Worm (Caenorhabditis elegans): ENCODE results near the gene F48G7.4.

The F48G7.4 gene

ce11 chrV:628527-628926 is 9.3 kb downstream of the F48G7.4 start, which contains the start of gene F48G7.9:
Gene F48G7.9 (minus strand): TSS chrV:628627.
- TF ChIP-seq fkh-10 (GFP tag; optimal IDR thresholded peaks at IDR 0.05) = no peak
- no peak for TF ChIP-seq skn-1 (tag; optimal IDR thresholded peaks at IDR 0.05)
- no peak for TF ChIP-seq ceh-28 (tag; optimal IDR thresholded peaks at IDR 0.05)
- TF ChIP-seq zag-1 (tag; optimal IDR thresholded peaks at IDR 0.05) = no peak
- TF ChIP-seq lsy-12 (tag; optimal IDR thresholded peaks at IDR 0.05) = no peak
- no peak for TF ChIP-seq pha-4 (tag; optimal IDR thresholded peaks at IDR 0.05)
- no peak for TF ChIP-seq ztf-4 (tag; optimal IDR thresholded peaks at IDR 0.05)
- no peak for TF ChIP-seq nhr-237 (tag; optimal IDR thresholded peaks at IDR 0.05)
- TF ChIP-seq nhr-76 (tag; optimal IDR thresholded peaks at IDR 0.05) = no peak
- no peak for TF ChIP-seq aly-2 (tag; optimal IDR thresholded peaks at IDR 0.05)
- TF ChIP-seq ztf-11 (tag; optimal IDR thresholded peaks at IDR 0.05) = no peak
- TF ChIP-seq nhr-67 (tag; optimal IDR thresholded peaks at IDR 0.05) = no peak
- TF ChIP-seq fos-1 (tag; optimal IDR thresholded peaks at IDR 0.05) = no peak

- no peak for TF ChIP-seq unc-39 (tag; optimal IDR thresholded peaks at IDR 0.05)
- no peak for TF ChIP-seq lin-15B (tag; optimal IDR thresholded peaks at IDR 0.05)
- TF ChIP-seq nhr-23 (tag; optimal IDR thresholded peaks at IDR 0.05) = no peak
- TF ChIP-seq elt-2 (tag; optimal IDR thresholded peaks at IDR 0.05) = peak; percentile 25
- TF ChIP-seq snpc-4 (tag; optimal IDR thresholded peaks at IDR 0.05) = peak; percentile 8
- TF ChIP-seq mdl-1 (tag; optimal IDR thresholded peaks at IDR 0.05) = no peak
- TF ChIP-seq pha-4 (tag; optimal IDR thresholded peaks at IDR 0.05) = peak; percentile 59
- peak; percentile 10 for TF ChIP-seq pqm-1 (tag; optimal IDR thresholded peaks at IDR 0.05)
- TF ChIP-seq fkh-10 (GFP tag; optimal IDR thresholded peaks at IDR 0.05) = no peak
- no peak for TF ChIP-seq sea-2 (GFP tag; optimal IDR thresholded peaks at IDR 0.05)
- TF ChIP-seq ztf-11 (tag; optimal IDR thresholded peaks at IDR 0.05) = no peak
- no peak for TF ChIP-seq tbx-2 (tag; optimal IDR thresholded peaks at IDR 0.05)
- TF ChIP-seq nhr-43 (tag; optimal IDR thresholded peaks at IDR 0.05; ENCODE audit: poor library complexity, severe bottlenecking) = no peak
Observed at ce11 chrV:631832-632231, 12.6 kb downstream of the F48G7.4 start.

ce11 chrV:634855-635254 is 15.6 kb downstream of the F48G7.4 start, which contains the start of gene F48G7.10:
Gene F48G7.10 (minus strand): TSS chrV:634955.
- TF ChIP-seq aly-2 (tag; optimal IDR thresholded peaks at IDR 0.05) = no peak
- no peak for TF ChIP-seq pha-4 (tag; optimal IDR thresholded peaks at IDR 0.05)
- no peak for TF ChIP-seq nhr-43 (tag; optimal IDR thresholded peaks at IDR 0.05; ENCODE audit: poor library complexity, severe bottlenecking)
- TF ChIP-seq ceh-28 (tag; optimal IDR thresholded peaks at IDR 0.05) = no peak
- no peak for TF ChIP-seq hmg-11 (tag; optimal IDR thresholded peaks at IDR 0.05)
- TF ChIP-seq pqm-1 (tag; optimal IDR thresholded peaks at IDR 0.05) = no peak
- TF ChIP-seq nfya-1 (tag; optimal IDR thresholded peaks at IDR 0.05; ENCODE audit: insufficient read depth) = no peak
- TF ChIP-seq nhr-237 (tag; optimal IDR thresholded peaks at IDR 0.05) = no peak
- TF ChIP-seq lin-39 (tag; optimal IDR thresholded peaks at IDR 0.05) = no peak
- TF ChIP-seq nhr-77 (tag; optimal IDR thresholded peaks at IDR 0.05) = no peak
- no peak for TF ChIP-seq nhr-28 (tag; optimal IDR thresholded peaks at IDR 0.05)
- TF ChIP-seq mml-1 (tag; optimal IDR thresholded peaks at IDR 0.05) = no peak

- TF ChIP-seq daf-12 (tag; optimal IDR thresholded peaks at IDR 0.05) (no peak), unc-62 (GFP tag; optimal IDR thresholded peaks at IDR 0.05) (no peak), fkh-10 (GFP tag; optimal IDR thresholded peaks at IDR 0.05) (no peak), sea-2 (GFP tag; optimal IDR thresholded peaks at IDR 0.05) (no peak), nfya-1 (tag; optimal IDR thresholded peaks at IDR 0.05; ENCODE audit: insufficient read depth) (no peak), ceh-9 (tag; optimal IDR thresholded peaks at IDR 0.05) (no peak), skn-1 (tag; optimal IDR thresholded peaks at IDR 0.05) (no peak), nhr-11 (tag; optimal IDR thresholded peaks at IDR 0.05) (no peak), ceh-82 (tag; optimal IDR thresholded peaks at IDR 0.05) (no peak), pha-4 (tag; optimal IDR thresholded peaks at IDR 0.05) (peak; percentile 52), elt-2 (tag; optimal IDR thresholded peaks at IDR 0.05) (peak; percentile 51), mdl-1 (tag; optimal IDR thresholded peaks at IDR 0.05) (no peak), nhr-77 (tag; optimal IDR thresholded peaks at IDR 0.05) (no peak), eor-1 (tag; optimal IDR thresholded peaks at IDR 0.05) (no peak), nhr-237 (tag; optimal IDR thresholded peaks at IDR 0.05) (no peak), ztf-11 (tag; optimal IDR thresholded peaks at IDR 0.05) (no peak), nhr-23 (tag; optimal IDR thresholded peaks at IDR 0.05) (peak; percentile 40), nhr-12 (tag; optimal IDR thresholded peaks at IDR 0.05) (no peak), unc-39 (tag; optimal IDR thresholded peaks at IDR 0.05) (no peak), elt-3 (tag; optimal IDR thresholded peaks at IDR 0.05) (no peak), ZK546.5 (tag; optimal IDR thresholded peaks at IDR 0.05) (no peak), egl-5 (tag; optimal IDR thresholded peaks at IDR 0.05) (no peak), R02D3.7 (tag; optimal IDR thresholded peaks at IDR 0.05) (no peak), zag-1 (tag; optimal IDR thresholded peaks at IDR 0.05) (no peak), nhr-25 (tag; optimal IDR thresholded peaks at IDR 0.05) (peak; percentile 35), mml-1 (tag; optimal IDR thresholded peaks at IDR 0.05) (no peak), lsy-12 (tag; optimal IDR thresholded peaks at IDR 0.05) (no peak), ama-1 (optimal IDR thresholded peaks at IDR 0.05) (no peak), lin-39 (tag; optimal IDR thresholded peaks at IDR 0.05) (no peak), nhr-28 (tag; optimal IDR thresholded peaks at IDR 0.05) (no peak), ceh-28 (tag; optimal IDR thresholded peaks at IDR 0.05) (no peak), nhr-67 (tag; optimal IDR thresholded peaks at IDR 0.05) (no peak), snpc-4 (tag; optimal IDR thresholded peaks at IDR 0.05) (peak; percentile 89), pqm-1 (tag; optimal IDR thresholded peaks at IDR 0.05) (peak; percentile 51), ceh-16 (tag; optimal IDR thresholded peaks at IDR 0.05) (no peak), ztf-4 (tag; optimal IDR thresholded peaks at IDR 0.05) (no peak)
Observed at ce11 chrV:635630-636029, 16.4 kb downstream of the F48G7.4 start.
